Worm (Caenorhabditis elegans) whole organism, L1 larva: ENCODE measurements around the gene mlh-1.
A peak's percentile ranks its signal among the peaks of the same experiment; 100 is the strongest.

Experiments used
- C04F5.9 ChIP-seq: sonication (generic microtip); optimal IDR thresholded peaks from 2 replicates; lab custom pipeline; 2016; ENCODE audit warnings: missing genetic modification characterization, missing compliant biosample characterization
- aha-1 ChIP-seq: fragments of 150-350 bp; optimal IDR thresholded peaks from 2 replicates; lab custom pipeline; 2014; ENCODE audit warnings: missing biosample characterization, missing genetic modification characterization
- aly-2 ChIP-seq: fragments of 150-350 bp; optimal IDR thresholded peaks from 2 replicates; lab custom pipeline; 2014; ENCODE audit warnings: missing biosample characterization, missing genetic modification characterization
- blmp-1 ChIP-seq: fragments of 150-350 bp; optimal IDR thresholded peaks from 2 replicates; lab custom pipeline; 2014; ENCODE audit warnings: missing biosample characterization, missing genetic modification characterization
- ceh-8 ChIP-seq: fragments of 200-800 bp; sonication (Bioruptor generic); optimal IDR thresholded peaks from 2 replicates; lab custom pipeline; 2018; ENCODE audit warnings: mild to moderate bottlenecking, missing genetic modification characterization, moderate library complexity, missing compliant biosample characterization
- ceh-82 ChIP-seq, 3 experiments: fragments of 150-350 bp in 1 of 3; sonication (generic microtip) in 2 of 3; optimal IDR thresholded peaks; 2 replicates each; lab custom pipeline; 2014 to 2017; ENCODE audit warnings: missing biosample characterization in 3 of 3, missing genetic modification characterization in 3 of 3
- ceh-88 ChIP-seq: fragments of 200-800 bp; sonication (Bioruptor generic); IDR thresholded peaks from 2 replicates; pipeline ENCODE4 v1.3.6; 2022; ENCODE audit warnings: missing genetic modification characterization, missing compliant biosample characterization
- ceh-90 ChIP-seq: sonication (generic microtip); optimal IDR thresholded peaks from 2 replicates; lab custom pipeline; 2016; ENCODE audit warnings: missing genetic modification characterization, missing compliant biosample characterization
- ces-1 ChIP-seq: fragments of 150-350 bp; optimal IDR thresholded peaks from 2 replicates; lab custom pipeline; 2014; ENCODE audit warnings: missing biosample characterization, missing genetic modification reagents, missing genetic modification characterization
- dpl-1 ChIP-seq, 3 experiments: fragments of 150-350 bp in 2 of 3; sonication (generic microtip) in 1 of 3; optimal IDR thresholded peaks; 2 replicates each; lab custom pipeline; 2014 to 2017; ENCODE audit warnings: missing biosample characterization in 3 of 3, missing genetic modification characterization in 3 of 3, missing genetic modification reagents in 3 of 3
- efl-1 ChIP-seq, 4 experiments: fragments of 150-350 bp; optimal IDR thresholded peaks in 3 of 4; peaks in 1 of 4; 1 replicate in 1 of 4; 2 replicates in 3 of 4; lab custom pipeline; 2014; ENCODE audit warnings: missing biosample characterization in 2 of 4, missing genetic modification characterization in 2 of 4, missing genetic modification reagents in 2 of 4
- egl-13 ChIP-seq: sonication (generic microtip); optimal IDR thresholded peaks from 2 replicates; lab custom pipeline; 2016; ENCODE audit warnings: missing genotype, missing genetic modification reagents, missing genetic modification characterization, missing compliant biosample characterization
- egl-27 ChIP-seq, 2 experiments: fragments of 150-350 bp in 1 of 2; sonication (generic microtip); optimal IDR thresholded peaks; 3 replicates each; lab custom pipeline; 2017 to 2018; ENCODE audit warnings: missing biosample characterization in 2 of 2, missing genetic modification characterization in 2 of 2, missing genetic modification reagents in 2 of 2
- ets-5 ChIP-seq: fragments of 200-800 bp; sonication (Bioruptor generic); IDR thresholded peaks from 2 replicates; pipeline ENCODE4 v1.3.6; 2022; ENCODE audit warnings: missing genetic modification characterization, missing compliant biosample characterization
- fkh-4 ChIP-seq: sonication (generic microtip); optimal IDR thresholded peaks from 2 replicates; lab custom pipeline; 2016; ENCODE audit warnings: missing compliant biosample characterization, missing genetic modification characterization, borderline replicate concordance
- fkh-8 ChIP-seq: sonication (generic microtip); optimal IDR thresholded peaks from 2 replicates; lab custom pipeline; 2016; ENCODE audit warnings: mild to moderate bottlenecking, missing genetic modification characterization, missing compliant biosample characterization
- fos-1 ChIP-seq: fragments of 150-350 bp; optimal IDR thresholded peaks from 2 replicates; lab custom pipeline; 2014; ENCODE audit warnings: missing biosample characterization, missing genetic modification characterization
- hlh-17 ChIP-seq: fragments of 200-800 bp; sonication (Bioruptor generic); optimal IDR thresholded peaks from 2 replicates; lab custom pipeline; 2018; ENCODE audit warnings: missing genetic modification characterization, mild to moderate bottlenecking, missing compliant biosample characterization, moderate library complexity, borderline replicate concordance
- hpl-2 ChIP-seq: fragments of 150-350 bp; optimal IDR thresholded peaks from 2 replicates; lab custom pipeline; 2014; ENCODE audit warnings: missing biosample characterization, missing genetic modification reagents, missing genetic modification characterization
- irx-1 ChIP-seq: sonication (generic microtip); optimal IDR thresholded peaks from 2 replicates; lab custom pipeline; 2016; ENCODE audit warnings: missing genetic modification characterization, missing compliant biosample characterization
- jun-1 ChIP-seq: fragments of 150-350 bp; optimal IDR thresholded peaks from 2 replicates; lab custom pipeline; 2014; ENCODE audit warnings: missing biosample characterization, missing genetic modification reagents, missing genetic modification characterization
- lin-13 ChIP-seq: fragments of 150-350 bp; optimal IDR thresholded peaks from 2 replicates; lab custom pipeline; 2014; ENCODE audit warnings: missing biosample characterization, missing genetic modification reagents, missing genetic modification characterization
- lin-14 ChIP-seq: fragments of 200-800 bp; sonication (Bioruptor generic); optimal IDR thresholded peaks from 2 replicates; lab custom pipeline; 2018; ENCODE audit warnings: mild to moderate bottlenecking, missing genetic modification characterization, moderate library complexity, missing compliant biosample characterization
- lin-15B ChIP-seq: fragments of 150-350 bp; sonication (generic microtip); optimal IDR thresholded peaks from 3 replicates; lab custom pipeline; 2014; ENCODE audit warnings: missing biosample characterization, missing genetic modification characterization
- lin-35 ChIP-seq, 2 experiments: fragments of 150-350 bp; optimal IDR thresholded peaks; 2 replicates each; lab custom pipeline; 2014; ENCODE audit warnings: missing biosample characterization in 2 of 2, missing genetic modification characterization in 2 of 2, missing genetic modification reagents in 2 of 2
- lin-39 ChIP-seq: fragments of 150-350 bp; optimal IDR thresholded peaks from 2 replicates; lab custom pipeline; 2014; ENCODE audit warnings: missing biosample characterization, missing genetic modification reagents, missing genetic modification characterization
- lir-3 ChIP-seq: sonication (generic microtip); optimal IDR thresholded peaks from 2 replicates; lab custom pipeline; 2016; ENCODE audit warnings: mild to moderate bottlenecking, missing genetic modification characterization, moderate library complexity, missing compliant biosample characterization; ENCODE audit not compliant: poor library complexity
- mdl-1 ChIP-seq, 2 experiments: fragments of 150-350 bp; optimal IDR thresholded peaks; 2 replicates each; lab custom pipeline; 2014 to 2017; ENCODE audit warnings: missing biosample characterization in 2 of 2, missing genetic modification characterization in 2 of 2, inconsistent platforms in 1 of 2
- mef-2 ChIP-seq: fragments of 150-350 bp; optimal IDR thresholded peaks from 2 replicates; lab custom pipeline; 2014; ENCODE audit warnings: missing biosample characterization, missing genetic modification characterization
- nhr-11 ChIP-seq: fragments of 150-350 bp; optimal IDR thresholded peaks from 2 replicates; lab custom pipeline; 2014; ENCODE audit warnings: missing biosample characterization, missing genetic modification characterization
- nhr-12 ChIP-seq: sonication (generic microtip); optimal IDR thresholded peaks from 2 replicates; lab custom pipeline; 2017; ENCODE audit warnings: missing biosample characterization, missing genetic modification characterization
- nhr-19 ChIP-seq: fragments of 200-800 bp; sonication (Bioruptor generic); conservative IDR thresholded peaks from 2 replicates; pipeline ENCODE4 v1.3.6; 2022; ENCODE audit warnings: missing genetic modification characterization, missing compliant biosample characterization
- nhr-28 ChIP-seq: fragments of 150-350 bp; optimal IDR thresholded peaks from 2 replicates; lab custom pipeline; 2014; ENCODE audit warnings: missing biosample characterization, missing genetic modification characterization
- nhr-47 ChIP-seq: sonication (generic microtip); optimal IDR thresholded peaks from 2 replicates; lab custom pipeline; 2016; ENCODE audit warnings: mild to moderate bottlenecking, missing genetic modification characterization, moderate library complexity, missing compliant biosample characterization
- nhr-84 ChIP-seq: sonication (generic microtip); optimal IDR thresholded peaks from 2 replicates; lab custom pipeline; 2017; ENCODE audit warnings: missing biosample characterization, missing genetic modification characterization
- pax-3 ChIP-seq: fragments of 200-800 bp; sonication (Bioruptor generic); optimal IDR thresholded peaks from 2 replicates; lab custom pipeline; 2018; ENCODE audit warnings: mild to moderate bottlenecking, missing genetic modification characterization, moderate library complexity, missing compliant biosample characterization
- pqm-1 ChIP-seq: sonication (generic microtip); optimal IDR thresholded peaks from 3 replicates; lab custom pipeline; 2017; ENCODE audit warnings: missing biosample characterization, missing genetic modification characterization
- snpc-4 ChIP-seq: fragments of 150-350 bp; optimal IDR thresholded peaks from 2 replicates; lab custom pipeline; 2014; ENCODE audit warnings: missing biosample characterization, missing genetic modification characterization
- snu-23 ChIP-seq: sonication (generic microtip); optimal IDR thresholded peaks from 2 replicates; lab custom pipeline; 2016; ENCODE audit warnings: missing genetic modification characterization, missing compliant biosample characterization
- sptf-1 ChIP-seq: fragments of 150-350 bp; optimal IDR thresholded peaks from 2 replicates; lab custom pipeline; 2014; ENCODE audit warnings: missing biosample characterization, missing genetic modification characterization
- tlp-1 ChIP-seq: fragments of 150-350 bp; optimal IDR thresholded peaks from 2 replicates; lab custom pipeline; 2014; ENCODE audit warnings: missing biosample characterization, missing genetic modification characterization
- unc-130 ChIP-seq: fragments of 150-350 bp; optimal IDR thresholded peaks from 2 replicates; lab custom pipeline; 2017; ENCODE audit warnings: missing biosample characterization, missing genetic modification characterization, inconsistent platforms
- unc-30 ChIP-seq: sonication (generic microtip); optimal IDR thresholded peaks from 2 replicates; lab custom pipeline; 2017; ENCODE audit warnings: missing biosample characterization, missing genetic modification characterization
- unc-62 ChIP-seq: fragments of 150-350 bp; optimal IDR thresholded peaks from 2 replicates; lab custom pipeline; 2014; ENCODE audit warnings: missing biosample characterization, missing genetic modification reagents, missing genetic modification characterization
- zip-4 ChIP-seq: fragments of 200-800 bp; sonication (Bioruptor generic); optimal IDR thresholded peaks from 2 replicates; lab custom pipeline; 2018; ENCODE audit warnings: mild to moderate bottlenecking, missing genetic modification characterization, moderate library complexity, missing compliant biosample characterization

mlh-1 gene

ce11 chrIII:13530017-13530416 lies 15.6 kb upstream of the mlh-1 start (continued):
- TF ChIP-seq mdl-1 (tag; optimal IDR thresholded peaks at IDR 0.05; lab: Kevin White, UChicago) (peak in 1 of 2 experiments; percentile 38), C04F5.9 (no peak), snu-23 (peak; percentile 74), lin-13 (peak; percentile 50), mef-2 (no peak), sptf-1 (tag; lab: Kevin White, UChicago) (no peak), ceh-82 (tag; optimal IDR thresholded peaks at IDR 0.05; lab: Kevin White, UChicago) (peak; percentile 62 to 87 (median 70)), egl-27 (tag; optimal IDR thresholded peaks at IDR 0.05; lab: Kevin White, UChicago) (no peak), lin-39 (peak; percentile 23), lin-15B (tag; lab: Kevin White, UChicago) (peak; percentile 60), hpl-2 (no peak), nhr-84 (tag; lab: Kevin White, UChicago) (no peak), nhr-47 (tag; lab: Kevin White, UChicago) (peak; percentile 80), ceh-90 (tag; lab: Kevin White, UChicago) (no peak), fkh-4 (tag; lab: Kevin White, UChicago) (no peak), nhr-11 (no peak), pqm-1 (tag; lab: Kevin White, UChicago) (no peak), unc-30 (tag; lab: Kevin White, UChicago) (no peak), nhr-12 (tag; lab: Kevin White, UChicago) (no peak), zip-4 (no peak), aly-2 (tag; lab: Kevin White, UChicago) (no peak), lin-14 (GFP tag; lab: Kevin White, UChicago) (peak; percentile 78), nhr-28 (tag; lab: Kevin White, UChicago) (no peak), tlp-1 (tag; lab: Kevin White, UChicago) (no peak), snpc-4 (no peak), jun-1 (tag; lab: Kevin White, UChicago) (peak; percentile 63), fos-1 (tag; lab: Kevin White, UChicago) (peak; percentile 9), nhr-19 (GFP tag; lab: Robert Waterston, UW) (peak; percentile 60), ceh-88 (GFP tag; lab: Robert Waterston, UW) (no peak), unc-130 (peak; percentile 77), ceh-8 (GFP tag; lab: Kevin White, UChicago) (no peak), lin-35 (GFP tag; optimal IDR thresholded peaks at IDR 0.05; lab: Kevin White, UChicago) (peak; percentile 82 to 92), egl-13 (tag; lab: Kevin White, UChicago) (no peak), hlh-17 (GFP tag; lab: Kevin White, UChicago) (no peak), dpl-1 (GFP tag; optimal IDR thresholded peaks at IDR 0.05; lab: Kevin White, UChicago) (peak; percentile 79 to 87 (median 85)), unc-62 (GFP tag; lab: Kevin White, UChicago) (no peak), aha-1 (no peak), ces-1 (GFP tag; lab: Kevin White, UChicago) (no peak), efl-1 (optimal IDR thresholded peaks at IDR 0.05; lab: Kevin White, UChicago) (peak; percentile 87 to 89), efl-1 (GFP tag; optimal IDR thresholded peaks at IDR 0.05 in 1 of 2; lab: Kevin White, UChicago) (peak; percentile 87 to 98), lir-3 (tag; lab: Kevin White, UChicago) (no peak), ets-5 (GFP tag; lab: Robert Waterston, UW) (no peak)

- no peak for TF ChIP-seq ets-5 (GFP tag; lab: Robert Waterston, UW)
- no peak for TF ChIP-seq pax-3 (tag; lab: Kevin White, UChicago)
- peak; percentile 41 for TF ChIP-seq blmp-1 (tag; lab: Kevin White, UChicago)
- no peak for TF ChIP-seq irx-1 (tag; lab: Kevin White, UChicago)
- no peak for TF ChIP-seq fkh-8 (tag; lab: Kevin White, UChicago)
- no peak for TF ChIP-seq ces-1 (GFP tag; lab: Kevin White, UChicago)
- TF ChIP-seq, all 84 proteins: peak for 1
Measured at ce11 chrIII:13528513-13529249, 14.3 kb upstream of the mlh-1 start.
